Fruit fly (Drosophila melanogaster): ENCODE measurements around the gene CG10019.

Gene CG10019

DNA sequence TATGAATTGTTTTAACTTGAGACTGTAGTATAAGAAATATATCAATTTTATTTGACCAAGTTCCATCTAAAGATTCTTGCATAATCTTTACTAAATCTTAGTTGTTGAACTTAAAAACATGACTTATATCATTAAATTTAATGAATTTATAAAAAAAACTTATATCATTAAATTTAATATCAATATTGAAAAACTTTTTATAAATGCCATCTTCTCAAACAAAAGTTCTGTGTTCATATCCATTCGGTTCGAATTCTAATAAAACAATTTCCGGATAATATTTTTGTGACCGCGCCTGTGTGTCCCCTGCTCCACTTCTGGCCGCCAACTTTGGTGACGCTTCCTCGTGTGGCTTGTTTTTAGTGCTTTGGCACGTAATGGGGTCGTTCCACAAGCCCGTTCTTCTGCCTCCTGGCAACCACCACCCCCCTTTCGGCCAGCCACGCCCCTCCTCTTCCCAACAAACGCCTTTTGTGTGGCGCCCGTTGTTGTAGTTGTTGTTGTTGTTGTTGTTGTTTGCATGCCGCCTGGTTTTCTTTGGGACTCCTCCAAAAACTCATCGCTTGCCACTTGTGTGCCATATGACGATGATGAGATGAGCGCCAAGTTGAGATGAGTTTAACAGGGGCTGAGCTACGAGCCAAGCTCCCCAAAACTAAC is 6.9 kb downstream of the CG10019 start (continued):
- no peak for TF ChIP-seq CG15336 (GFP tag; IDR thresholded peaks at IDR 0.05)
- peak; percentile 10 for TF ChIP-seq acj6 (GFP tag; optimal IDR thresholded peaks at IDR 0.05)
- peak; percentile 36 for TF ChIP-seq CG3919 (GFP tag; optimal IDR thresholded peaks at IDR 0.05)
- no peak for TF ChIP-seq topi (GFP tag; optimal IDR thresholded peaks at IDR 0.05)
- TF ChIP-seq fkh (GFP tag; optimal IDR thresholded peaks at IDR 0.05) = no peak
- TF ChIP-seq CG6854 (GFP tag; optimal IDR thresholded peaks at IDR 0.05) = no peak
- TF ChIP-seq salr (GFP tag; optimal IDR thresholded peaks at IDR 0.05) = peak in 1 of 2 experiments; percentile 32
- no peak for TF ChIP-seq Gug (GFP tag; IDR thresholded peaks at IDR 0.05)
- TF ChIP-seq Met (GFP tag; optimal IDR thresholded peaks at IDR 0.05) = no peak
- no peak for TF ChIP-seq CG31627 (GFP tag; optimal IDR thresholded peaks at IDR 0.05)

DNA sequence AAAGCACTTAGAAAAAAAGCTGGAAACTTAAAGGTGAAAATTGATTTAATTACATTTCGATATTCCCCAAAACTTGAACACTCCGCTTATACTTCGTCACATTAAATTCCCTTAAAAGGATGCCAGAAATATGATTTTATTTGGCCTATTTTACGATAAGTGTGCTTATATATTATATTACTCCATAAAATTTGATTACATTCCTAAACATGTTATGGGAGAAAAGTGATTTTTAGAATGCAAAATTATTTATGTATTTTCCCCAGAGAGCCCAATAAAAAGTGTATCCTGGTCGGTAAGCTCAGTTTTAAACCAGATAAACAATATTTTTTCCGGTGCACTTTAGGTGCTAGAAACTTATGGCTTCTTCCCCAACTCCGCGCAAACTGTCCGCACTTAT is 7.4 kb downstream of the CG10019 start:
- TF ChIP-seq OdsH (GFP tag; optimal IDR thresholded peaks at IDR 0.05) = peak; percentile 34
- no peak for TF ChIP-seq CG10631 (GFP tag; optimal IDR thresholded peaks at IDR 0.05)
- no peak for TF ChIP-seq pdm3 (GFP tag; optimal IDR thresholded peaks at IDR 0.05)
- TF ChIP-seq CG4318 (GFP tag; optimal IDR thresholded peaks at IDR 0.05) = peak; percentile 16
- TF ChIP-seq achi (GFP tag; optimal IDR thresholded peaks at IDR 0.05) = peak; percentile 31
- peak; percentile 57 for TF ChIP-seq svp (GFP tag)
- no peak for TF ChIP-seq Smox (GFP tag; optimal IDR thresholded peaks at IDR 0.05)
- no peak for TF ChIP-seq CG6808 (GFP tag; optimal IDR thresholded peaks at IDR 0.05)
- TF ChIP-seq CG6276 (GFP tag; optimal IDR thresholded peaks at IDR 0.05) = peak; percentile 2
- peak in 1 of 2 experiments; percentile 1 for TF ChIP-seq salr (GFP tag; optimal IDR thresholded peaks at IDR 0.05)
- peak; percentile 88 for TF ChIP-seq Eip78C (GFP tag)
- TF ChIP-seq Hr4 (GFP tag; optimal IDR thresholded peaks at IDR 0.05) = peak; percentile 58
- TF ChIP-seq CG32006 (GFP tag; optimal IDR thresholded peaks at IDR 0.05) = peak; percentile 60
- TF ChIP-seq Lpt (GFP tag; optimal IDR thresholded peaks at IDR 0.05) = no peak
- TF ChIP-seq Sox14 (GFP tag; optimal IDR thresholded peaks at IDR 0.05) = no peak
- TF ChIP-seq Ets96B (tag; optimal IDR thresholded peaks at IDR 0.05) = peak; percentile 14

DNA sequence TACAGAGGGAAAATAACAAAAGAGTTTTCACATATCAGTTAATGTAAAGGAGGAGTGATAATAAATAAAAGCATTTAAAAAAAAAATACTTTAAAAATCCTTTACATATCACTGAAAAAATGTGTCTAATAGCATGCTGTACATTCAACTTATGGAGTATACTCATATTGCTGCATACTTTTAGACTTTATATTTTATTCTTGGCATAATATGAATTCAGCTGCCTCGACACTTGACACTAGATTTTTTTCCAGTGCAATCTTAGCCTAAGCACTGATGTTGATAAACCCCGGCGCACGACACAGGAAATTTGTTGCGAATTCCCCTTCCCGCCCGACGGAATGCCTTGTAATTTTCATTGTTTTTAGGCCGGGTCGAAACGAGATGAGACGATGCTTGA is 10.2 kb downstream of the CG10019 start:
- peak; percentile 14 for TF ChIP-seq Eip78C (GFP tag)
- TF ChIP-seq Hr4 (GFP tag; optimal IDR thresholded peaks at IDR 0.05) = no peak

DNA sequence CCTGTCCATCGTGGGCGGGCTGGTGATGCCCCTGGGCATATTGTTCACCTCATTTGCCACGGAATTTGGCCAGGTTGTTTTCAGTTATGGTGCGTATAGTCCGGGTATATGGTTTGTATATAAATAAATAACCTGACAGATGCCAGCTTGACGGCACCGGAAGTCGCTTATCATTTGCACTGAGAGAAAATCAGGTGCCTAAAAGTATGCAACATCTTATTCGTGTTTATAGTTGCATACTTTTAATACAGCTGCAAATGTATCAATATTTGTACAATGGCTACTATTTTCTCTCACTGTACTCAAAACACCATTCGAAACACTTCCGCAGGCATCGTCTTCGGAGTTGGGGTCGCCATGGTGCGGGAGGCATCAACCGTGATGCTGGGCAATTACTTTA is 18.4 kb downstream of the CG10019 start:
- TF ChIP-seq CG6276 (GFP tag; optimal IDR thresholded peaks at IDR 0.05) (no peak), CG3919 (GFP tag; optimal IDR thresholded peaks at IDR 0.05) (peak; percentile 33), CG34406 (GFP tag; optimal IDR thresholded peaks at IDR 0.05) (peak; percentile 11), net (GFP tag; optimal IDR thresholded peaks at IDR 0.05) (peak; percentile 28), Blimp-1 (GFP tag; optimal IDR thresholded peaks at IDR 0.05) (no peak), acj6 (GFP tag; optimal IDR thresholded peaks at IDR 0.05) (peak; percentile 6), CG6163 (GFP tag; IDR thresholded peaks at IDR 0.05) (0 out of 3 replicates have a peak, but pooled peaks have one; percentile 50), OdsH (GFP tag; optimal IDR thresholded peaks at IDR 0.05) (peak; percentile 5), achi (GFP tag; optimal IDR thresholded peaks at IDR 0.05) (peak; percentile 55), svp (GFP tag) (peak; percentile 32), fkh (GFP tag; optimal IDR thresholded peaks at IDR 0.05) (no peak), topi (GFP tag; optimal IDR thresholded peaks at IDR 0.05) (peak; percentile 0), eg (GFP tag; IDR thresholded peaks at IDR 0.05) (0 out of 3 replicates have a peak, but pooled peaks have one; percentile 14), CG9139 (GFP tag; optimal IDR thresholded peaks at IDR 0.05) (peak; percentile 25)

DNA sequence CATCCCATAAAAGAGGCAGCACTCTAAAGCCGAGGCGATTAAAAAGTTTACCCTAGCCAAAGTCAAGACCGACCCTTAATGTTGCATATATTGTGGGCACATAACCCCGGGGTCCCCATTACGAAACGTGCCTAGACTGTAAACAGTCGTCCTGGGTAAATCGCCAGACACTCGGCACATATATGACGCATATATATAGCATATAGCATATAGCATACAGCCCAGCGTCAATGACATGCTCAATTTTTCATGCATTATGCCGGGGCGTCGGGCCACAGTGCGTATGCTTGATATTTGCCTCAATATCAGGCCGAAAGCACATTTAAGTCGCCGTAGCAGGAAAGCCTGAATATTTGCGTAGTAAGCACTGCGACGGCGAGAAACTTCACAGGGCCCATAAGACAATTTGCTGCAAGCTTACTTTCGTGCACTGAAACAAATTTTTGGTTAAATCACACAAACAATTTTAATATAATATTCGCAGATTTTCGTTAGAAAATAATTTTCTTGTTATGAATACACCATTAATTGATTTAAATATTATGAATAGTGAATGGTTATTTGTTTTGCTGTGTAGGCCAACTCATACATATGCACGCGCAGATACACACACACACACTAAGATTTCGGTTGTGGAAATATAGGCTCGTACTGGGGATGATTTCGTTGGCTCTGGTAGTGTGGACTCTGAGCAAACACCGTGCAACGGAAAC is 24.7 kb downstream of the CG10019 start:
- TF ChIP-seq eg (GFP tag; IDR thresholded peaks at IDR 0.05) = peak; percentile 55; the same call in 1 of the 3 replicates
- TF ChIP-seq vri (GFP tag; optimal IDR thresholded peaks at IDR 0.05) = no peak
- no peak for TF ChIP-seq Hr39 (GFP tag; optimal IDR thresholded peaks at IDR 0.05)
- TF ChIP-seq CG11294 (GFP tag; IDR thresholded peaks at IDR 0.05) = no peak
- no peak for TF ChIP-seq CG16779 (tag; optimal IDR thresholded peaks at IDR 0.05)
- TF ChIP-seq CG6276 (GFP tag; optimal IDR thresholded peaks at IDR 0.05) = no peak
- no peak for TF ChIP-seq esn (GFP tag; optimal IDR thresholded peaks at IDR 0.05)
- TF ChIP-seq CG15336 (GFP tag; IDR thresholded peaks at IDR 0.05) = 0 out of 2 replicates have a peak, but pooled peaks have one; percentile 45
- TF ChIP-seq Hr4 (GFP tag; optimal IDR thresholded peaks at IDR 0.05) = no peak
